Fruit fly (Drosophila melanogaster) whole organism, adult: ENCODE data around the gene ddbt.

ENCODE experiments used
- CG14711 ChIP-seq: fragments of 200-800 bp; sonication (Bioruptor generic); optimal IDR thresholded peaks from 2 replicates; lab custom pipeline; 2018; ENCODE audit warnings: missing biosample characterization, mild to moderate bottlenecking, missing genetic modification characterization, moderate library complexity
- CG7101 ChIP-seq: fragments of 200-800 bp; sonication (Bioruptor generic); optimal IDR thresholded peaks from 2 replicates; lab custom pipeline; 2018; ENCODE audit warnings: missing biosample characterization, mild to moderate bottlenecking, missing genetic modification characterization, moderate library complexity
- Hr96 ChIP-seq: fragments of 200-800 bp; sonication (Bioruptor generic); optimal IDR thresholded peaks from 2 replicates; lab custom pipeline; 2016; ENCODE audit warnings: missing biosample characterization, missing genetic modification characterization
- bab1 ChIP-seq: fragments of 200-800 bp; sonication (Bioruptor generic); optimal IDR thresholded peaks from 3 replicates; lab custom pipeline; 2019; ENCODE audit warnings: missing biosample characterization, mild to moderate bottlenecking, missing genetic modification characterization, moderate library complexity
- cic ChIP-seq: fragments of 200-800 bp; sonication (Bioruptor generic); optimal IDR thresholded peaks from 2 replicates; lab custom pipeline; 2017; ENCODE audit warnings: missing biosample characterization, mild to moderate bottlenecking, missing genetic modification characterization, moderate library complexity
- pad ChIP-seq: fragments of 200-800 bp; sonication (Bioruptor generic); optimal IDR thresholded peaks from 3 replicates; lab custom pipeline; 2017; ENCODE audit warnings: missing biosample characterization, missing genetic modification characterization, mild to moderate bottlenecking, moderate library complexity, missing genetic modification reagents

DNA sequence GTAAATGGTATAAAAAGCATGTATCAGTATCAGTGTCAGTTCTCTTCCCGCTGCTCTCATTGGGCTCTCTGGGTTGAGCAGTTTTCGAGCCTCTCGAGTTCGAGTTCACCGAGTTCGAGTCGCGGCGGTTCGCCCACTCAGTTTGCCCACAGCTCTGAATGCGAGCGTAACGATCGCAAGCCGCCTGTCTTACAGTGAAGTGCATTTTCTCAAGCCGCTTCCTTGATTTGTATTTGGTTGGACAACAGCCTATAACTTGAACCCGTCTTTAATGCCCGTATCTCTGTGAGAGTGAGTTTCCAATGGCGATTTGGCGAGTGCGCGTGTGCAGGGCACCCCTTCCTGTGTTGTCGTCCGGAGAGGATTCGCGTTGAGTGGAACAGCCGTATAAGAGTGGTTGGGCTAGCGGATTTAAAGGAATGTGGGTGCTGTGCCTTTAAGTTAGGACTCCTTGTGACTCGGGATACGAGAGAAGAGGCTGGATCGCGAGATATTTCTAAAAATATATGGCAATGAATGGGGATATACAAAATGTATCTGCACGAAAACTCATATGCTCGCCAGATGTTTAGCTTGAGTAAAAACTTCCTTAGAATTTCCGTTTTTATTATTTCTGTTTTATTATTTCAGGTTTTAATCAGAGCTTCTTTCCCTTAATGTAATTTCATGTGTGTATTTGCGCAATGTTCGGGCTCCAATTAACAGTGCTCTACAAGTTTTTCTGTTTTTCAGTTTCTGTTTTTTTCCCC, 45.2 kb upstream of the ddbt start:
- TF ChIP-seq bab1 (GFP tag; lab: Kevin White, UChicago) (peak; percentile 13), pad (GFP tag; lab: Kevin White, UChicago) (no peak), CG7101 (tag; lab: Kevin White, UChicago) (no peak), Hr96 (GFP tag; lab: Kevin White, UChicago) (no peak), cic (no peak), CG14711 (no peak)
